Fruit fly (Drosophila melanogaster): ENCODE measurements around the gene TM9SF2.

DNA sequence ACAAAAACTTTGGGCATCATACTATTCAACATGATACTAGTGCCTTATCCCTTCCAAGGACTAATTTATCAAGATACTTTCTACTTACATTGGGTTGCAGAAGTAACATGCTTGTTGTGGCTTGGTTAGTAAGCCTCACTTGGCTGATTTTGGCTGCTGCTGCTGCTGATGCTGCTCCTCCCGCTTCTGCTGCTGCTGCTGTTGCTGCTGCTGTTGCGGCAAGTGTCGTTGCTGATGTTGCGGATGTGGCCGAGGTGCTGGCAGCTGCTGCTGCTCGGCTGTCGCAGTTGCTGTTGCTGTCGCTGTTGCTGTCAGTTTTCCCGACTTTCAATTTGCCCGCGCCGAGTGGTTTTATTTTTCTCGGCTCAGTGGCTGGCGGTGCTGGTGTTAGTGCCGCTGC, 44.1 kb downstream of the TM9SF2 start:
- TF ChIP-seq usp (GFP tag; optimal IDR thresholded peaks at IDR 0.05) (no peak), EcR (GFP tag; optimal IDR thresholded peaks at IDR 0.05) (no peak), Dll (optimal IDR thresholded peaks at IDR 0.05) (no peak), CG8478 (optimal IDR thresholded peaks at IDR 0.05) (no peak), psq (optimal IDR thresholded peaks at IDR 0.05) (no peak)

Data from whole organism.